Worm (Caenorhabditis elegans): ENCODE data around the gene gly-13.

gly-13 gene

ce11 chrX:9311225-9311624 is 14.8 kb upstream of the gly-13 start, which contains the start of gene H29C22.1:
TSS of gene H29C22.1 (minus strand) at chrX:9311325.
- TF ChIP-seq tbx-11 (GFP tag; IDR thresholded peaks at IDR 0.05): no peak

- TF ChIP-seq tra-4 (tag; optimal IDR thresholded peaks at IDR 0.05) (no peak), hmg-4 (GFP tag; optimal IDR thresholded peaks at IDR 0.05) (no peak), flt-1 (GFP tag; IDR thresholded peaks at IDR 0.05) (no peak)
Measured at ce11 chrX:9303422-9303821, 7.0 kb upstream of the gly-13 start, which contains the start of gene tmc-2. TSS of gene tmc-2 (plus strand) at chrX:9303722.

ce11 chrX:9302763-9303162 is 6.3 kb upstream of the gly-13 start:
- TF ChIP-seq tbx-37 (GFP tag; conservative IDR thresholded peaks at IDR 0.05): no peak
- TF ChIP-seq tbx-11 (GFP tag; IDR thresholded peaks at IDR 0.05): no peak
- no peak for TF ChIP-seq ceh-36 (tag; optimal IDR thresholded peaks at IDR 0.05)
- TF ChIP-seq hmg-4 (GFP tag; optimal IDR thresholded peaks at IDR 0.05): no peak
- no peak for TF ChIP-seq ama-1 (optimal IDR thresholded peaks at IDR 0.05)
- no peak for TF ChIP-seq B0310.2 (tag; optimal IDR thresholded peaks at IDR 0.05)
- TF ChIP-seq aly-1 (tag; optimal IDR thresholded peaks at IDR 0.05): no peak
- no peak for TF ChIP-seq scrt-1 (GFP tag; IDR thresholded peaks at IDR 0.05)
- TF ChIP-seq flt-1 (GFP tag; IDR thresholded peaks at IDR 0.05): no peak
- no peak for TF ChIP-seq F13C5.2 (tag; optimal IDR thresholded peaks at IDR 0.05)
- TF ChIP-seq sea-1 (GFP tag; conservative IDR thresholded peaks at IDR 0.05): no peak
- TF ChIP-seq pes-1 (GFP tag; IDR thresholded peaks at IDR 0.05): no peak
- TF ChIP-seq ceh-13 (GFP tag; optimal IDR thresholded peaks at IDR 0.05): no peak
- TF ChIP-seq ets-7 (tag; optimal IDR thresholded peaks at IDR 0.05): no peak
- no peak for TF ChIP-seq hmbx-1 (tag; optimal IDR thresholded peaks at IDR 0.05)
- no peak for TF ChIP-seq hnd-1 (tag; optimal IDR thresholded peaks at IDR 0.05)
- no peak for TF ChIP-seq tra-4 (tag; optimal IDR thresholded peaks at IDR 0.05)

ce11 chrX:9300379-9300778 is 4.0 kb upstream of the gly-13 start:
- TF ChIP-seq hmg-4 (GFP tag; optimal IDR thresholded peaks at IDR 0.05) (peak; percentile 5), aly-1 (tag; optimal IDR thresholded peaks at IDR 0.05) (no peak)

- TF ChIP-seq tbx-11 (GFP tag; IDR thresholded peaks at IDR 0.05) (no peak), tbx-37 (GFP tag; conservative IDR thresholded peaks at IDR 0.05) (no peak), hmbx-1 (tag; optimal IDR thresholded peaks at IDR 0.05) (no peak), flt-1 (GFP tag; IDR thresholded peaks at IDR 0.05) (no peak), scrt-1 (GFP tag; IDR thresholded peaks at IDR 0.05) (no peak), sea-1 (GFP tag; conservative IDR thresholded peaks at IDR 0.05) (no peak), tra-4 (tag; optimal IDR thresholded peaks at IDR 0.05) (no peak), B0310.2 (tag; optimal IDR thresholded peaks at IDR 0.05) (no peak), pes-1 (GFP tag; IDR thresholded peaks at IDR 0.05) (no peak), ceh-13 (GFP tag; optimal IDR thresholded peaks at IDR 0.05) (no peak), F13C5.2 (tag; optimal IDR thresholded peaks at IDR 0.05) (no peak), hnd-1 (tag; optimal IDR thresholded peaks at IDR 0.05) (no peak), hmg-4 (GFP tag; optimal IDR thresholded peaks at IDR 0.05) (no peak), ama-1 (optimal IDR thresholded peaks at IDR 0.05) (no peak), aly-1 (tag; optimal IDR thresholded peaks at IDR 0.05) (no peak), ets-7 (tag; optimal IDR thresholded peaks at IDR 0.05) (no peak), ceh-36 (tag; optimal IDR thresholded peaks at IDR 0.05) (no peak)
Measured at ce11 chrX:9298846-9299245, 2.4 kb upstream of the gly-13 start, which contains the start of gene B0416.2. TSS of gene B0416.2 (plus strand) at chrX:9299146.

ce11 chrX:9297834-9298233 is 1.4 kb upstream of the gly-13 start, which contains the start of gene B0416.7:
TSS of gene B0416.7 (minus strand) at chrX:9297934.
- TF ChIP-seq tra-4 (tag; optimal IDR thresholded peaks at IDR 0.05): no peak
- TF ChIP-seq aly-1 (tag; optimal IDR thresholded peaks at IDR 0.05): no peak
- TF ChIP-seq tbx-37 (GFP tag; conservative IDR thresholded peaks at IDR 0.05): no peak
- TF ChIP-seq F13C5.2 (tag; optimal IDR thresholded peaks at IDR 0.05): no peak
- TF ChIP-seq B0310.2 (tag; optimal IDR thresholded peaks at IDR 0.05): no peak
- no peak for TF ChIP-seq ama-1 (optimal IDR thresholded peaks at IDR 0.05)
- no peak for TF ChIP-seq hnd-1 (tag; optimal IDR thresholded peaks at IDR 0.05)
- no peak for TF ChIP-seq pes-1 (GFP tag; IDR thresholded peaks at IDR 0.05)
- TF ChIP-seq hmbx-1 (tag; optimal IDR thresholded peaks at IDR 0.05): no peak
- no peak for TF ChIP-seq tbx-11 (GFP tag; IDR thresholded peaks at IDR 0.05)
- no peak for TF ChIP-seq hmg-4 (GFP tag; optimal IDR thresholded peaks at IDR 0.05)
- TF ChIP-seq scrt-1 (GFP tag; IDR thresholded peaks at IDR 0.05): no peak
- TF ChIP-seq flt-1 (GFP tag; IDR thresholded peaks at IDR 0.05): no peak
- no peak for TF ChIP-seq sea-1 (GFP tag; conservative IDR thresholded peaks at IDR 0.05)
- no peak for TF ChIP-seq ceh-36 (tag; optimal IDR thresholded peaks at IDR 0.05)
- TF ChIP-seq ets-7 (tag; optimal IDR thresholded peaks at IDR 0.05): no peak

- TF ChIP-seq hmbx-1 (tag; optimal IDR thresholded peaks at IDR 0.05): no peak
- TF ChIP-seq ama-1 (optimal IDR thresholded peaks at IDR 0.05): no peak
- no peak for TF ChIP-seq hnd-1 (tag; optimal IDR thresholded peaks at IDR 0.05)
Measured at ce11 chrX:9295471-9295870, 951 bp downstream of the gly-13 start.

- TF ChIP-seq pes-1 (GFP tag; IDR thresholded peaks at IDR 0.05) (no peak), ceh-36 (tag; optimal IDR thresholded peaks at IDR 0.05) (no peak), ets-7 (tag; optimal IDR thresholded peaks at IDR 0.05) (no peak), ceh-13 (GFP tag; optimal IDR thresholded peaks at IDR 0.05) (no peak), hmg-4 (GFP tag; optimal IDR thresholded peaks at IDR 0.05) (no peak), F13C5.2 (tag; optimal IDR thresholded peaks at IDR 0.05) (no peak), hmbx-1 (tag; optimal IDR thresholded peaks at IDR 0.05) (no peak), tra-4 (tag; optimal IDR thresholded peaks at IDR 0.05) (no peak), aly-1 (tag; optimal IDR thresholded peaks at IDR 0.05) (no peak), tbx-37 (GFP tag; conservative IDR thresholded peaks at IDR 0.05) (no peak), B0310.2 (tag; optimal IDR thresholded peaks at IDR 0.05) (no peak), scrt-1 (GFP tag; IDR thresholded peaks at IDR 0.05) (no peak), tbx-11 (GFP tag; IDR thresholded peaks at IDR 0.05) (no peak), hnd-1 (tag; optimal IDR thresholded peaks at IDR 0.05) (no peak), ama-1 (optimal IDR thresholded peaks at IDR 0.05) (no peak), flt-1 (GFP tag; IDR thresholded peaks at IDR 0.05) (no peak), sea-1 (GFP tag; conservative IDR thresholded peaks at IDR 0.05) (no peak)
Measured at ce11 chrX:9291345-9291744, 5.1 kb downstream of the gly-13 start, which contains the start of gene B0416.3. TSS of gene B0416.3 (plus strand) at chrX:9291645.
